Fruit fly (Drosophila melanogaster) whole organism, adult: Measurements from ENCODE around the gene ebo.

ENCODE experiments used
- cic ChIP-seq: fragments of 200-800 bp; sonication (Bioruptor generic); optimal IDR thresholded peaks from 2 replicates; lab custom pipeline; 2017; ENCODE audit warnings: missing biosample characterization, mild to moderate bottlenecking, missing genetic modification characterization, moderate library complexity
- kay ChIP-seq: fragments of 200-800 bp; sonication (Bioruptor generic); peaks from one replicate; lab custom pipeline; 2016; ENCODE audit warnings: missing biosample characterization, missing genetic modification characterization, borderline replicate concordance

dm6 chrX:469235-469634, 7.1 kb downstream of the ebo start, which contains the start of gene Cyp4g1:
- no peak for TF ChIP-seq kay (GFP tag; lab: Kevin White, UChicago)
- no peak for TF ChIP-seq cic (GFP tag; lab: Kevin White, UChicago)
